Fruit fly (Drosophila melanogaster): ENCODE measurements around the gene Brd.
A peak's percentile ranks its signal among the peaks of the same experiment; 100 is the strongest.

Gene Brd

dm6 chr3L:15006825-15007224 is 34.4 kb downstream of the Brd start (continued):
- TF ChIP-seq CG12071 (GFP tag; optimal IDR thresholded peaks at IDR 0.05) (no peak), lbe (GFP tag; optimal IDR thresholded peaks at IDR 0.05) (no peak), corto (GFP tag; optimal IDR thresholded peaks at IDR 0.05) (no peak), zen2 (GFP tag; IDR thresholded peaks at IDR 0.05; ENCODE audit: partially characterized antibody) (no peak), Ravus (GFP tag; IDR thresholded peaks at IDR 0.05) (no peak), otp (GFP tag; IDR thresholded peaks at IDR 0.05) (no peak), CG9797 (GFP tag; optimal IDR thresholded peaks at IDR 0.05) (no peak), phol (tag; optimal IDR thresholded peaks at IDR 0.05) (peak; percentile 15), Elba2 (GFP tag; optimal IDR thresholded peaks at IDR 0.05) (no peak), wor (GFP tag; IDR thresholded peaks at IDR 0.05) (no peak), NfI (GFP tag; optimal IDR thresholded peaks at IDR 0.05) (no peak), nmo (GFP tag; optimal IDR thresholded peaks at IDR 0.05) (peak; percentile 2), Aef1 (GFP tag; IDR thresholded peaks at IDR 0.05) (no peak), CG11560 (tag; IDR thresholded peaks at IDR 0.05) (no peak), toy (GFP tag; IDR thresholded peaks at IDR 0.05) (no peak), cas (GFP tag; IDR thresholded peaks at IDR 0.05) (no peak), CG15696 (tag; optimal IDR thresholded peaks at IDR 0.05) (no peak), HLH3B (GFP tag; IDR thresholded peaks at IDR 0.05) (no peak), CG14965 (GFP tag; optimal IDR thresholded peaks at IDR 0.05; ENCODE audit: borderline replicate concordance) (no peak), CG2116 (GFP tag; optimal IDR thresholded peaks at IDR 0.05) (no peak), CG10321 (GFP tag; IDR thresholded peaks at IDR 0.05) (no peak), CG8765 (GFP tag; IDR thresholded peaks at IDR 0.05) (no peak), CG31224 (GFP tag; IDR thresholded peaks at IDR 0.05) (no peak), Chrac-16 (GFP tag; optimal IDR thresholded peaks at IDR 0.05) (no peak), CG7963 (GFP tag; IDR thresholded peaks at IDR 0.05; ENCODE audit: partially characterized antibody) (no peak), CG4424 (GFP tag; optimal IDR thresholded peaks at IDR 0.05) (no peak), Antp (GFP tag; optimal IDR thresholded peaks at IDR 0.05) (no peak), Hmr (GFP tag; optimal IDR thresholded peaks at IDR 0.05) (no peak), unc-4 (GFP tag; IDR thresholded peaks at IDR 0.05; ENCODE audit: partially characterized antibody) (no peak), CG10979 (tag; optimal IDR thresholded peaks at IDR 0.05) (peak; percentile 25), tna (GFP tag; IDR thresholded peaks at IDR 0.05; ENCODE audit: partially characterized antibody) (no peak), CG8290 (GFP tag; optimal IDR thresholded peaks at IDR 0.05) (no peak), CG8290 (tag; optimal IDR thresholded peaks at IDR 0.05) (no peak), CG15073 (GFP tag; optimal IDR thresholded peaks at IDR 0.05) (no peak), tin (GFP tag; optimal IDR thresholded peaks at IDR 0.05) (no peak), usp (GFP tag; optimal IDR thresholded peaks at IDR 0.05) (no peak), Mrtf (GFP tag; IDR thresholded peaks at IDR 0.05) (no peak), hkb (optimal IDR thresholded peaks at IDR 0.05) (no peak), hkb (GFP tag; IDR thresholded peaks at IDR 0.05) (0 out of 2 replicates have a peak, but pooled peaks have one; percentile 29), CG1792 (GFP tag; optimal IDR thresholded peaks at IDR 0.05) (no peak), ac (GFP tag; optimal IDR thresholded peaks at IDR 0.05) (no peak), slp2 (GFP tag; optimal IDR thresholded peaks at IDR 0.05) (no peak), row (GFP tag; IDR thresholded peaks at IDR 0.05) (peak; percentile 36; the same call in 1 of the 3 replicates), CG1603 (tag; optimal IDR thresholded peaks at IDR 0.05) (peak; percentile 66), CG3995 (GFP tag; optimal IDR thresholded peaks at IDR 0.05) (no peak), Poxn (GFP tag; IDR thresholded peaks at IDR 0.05) (no peak), sob (GFP tag; IDR thresholded peaks at IDR 0.05) (no peak), CG17568 (GFP tag; optimal IDR thresholded peaks at IDR 0.05) (no peak), Max (GFP tag; optimal IDR thresholded peaks at IDR 0.05) (no peak), CG6683 (GFP tag; optimal IDR thresholded peaks at IDR 0.05) (no peak), Sry-δ (GFP tag; optimal IDR thresholded peaks at IDR 0.05) (no peak), ara (GFP tag; IDR thresholded peaks at IDR 0.05) (peak; percentile 39; the same call in 1 of the 2 replicates), CG7786 (GFP tag; optimal IDR thresholded peaks at IDR 0.05) (no peak)
